Fruit fly (Drosophila melanogaster) S2 (cell line): Measurements from ENCODE around the gene CG3342.
"Not testable (repeated sequence)": the region's sequence is repeated elsewhere in the genome, so short reads cannot be mapped to it uniquely, and the experiment has no call there.

ENCODE experiments used
- CG8478 ChIP-seq: fragments of >200 bp; optimal IDR thresholded peaks from 2 replicates; lab custom pipeline; 2018
- CTCF ChIP-seq, 2 experiments: fragments of >200 bp; optimal IDR thresholded peaks; 2 replicates each; lab custom pipeline; 2018

CG3342 gene

DNA sequence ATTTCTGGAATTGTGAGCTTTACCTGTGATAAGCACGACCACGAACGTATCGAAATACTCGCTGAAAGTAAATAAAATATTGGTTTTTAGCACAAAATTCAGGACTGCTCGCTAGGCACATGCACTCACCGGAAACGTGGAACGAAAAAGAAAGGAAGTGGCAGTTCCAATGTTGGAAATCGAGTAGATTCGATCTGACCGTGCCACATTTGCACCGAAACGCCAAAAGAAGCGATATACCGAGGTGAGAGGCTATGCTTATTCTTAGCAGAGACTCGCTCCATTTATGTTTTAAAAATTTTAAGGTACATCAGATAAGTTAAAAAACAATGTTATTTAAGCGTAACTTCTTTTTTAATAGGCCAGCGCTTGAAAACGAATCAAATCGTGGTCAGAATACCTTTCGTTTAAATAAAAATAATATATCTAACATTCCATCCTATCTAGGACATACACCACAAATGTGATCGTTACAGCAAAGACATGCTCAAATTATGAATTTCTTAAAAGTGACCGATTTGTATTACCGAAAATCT lies 5.5 kb upstream of the CG3342 start, which contains the start of gene RpL7A:
Gene RpL7A (minus strand): TSS at position 248 of the 536 bp plus-strand sequence.
- TF ChIP-seq CTCF (optimal IDR thresholded peaks at IDR 0.05; lab: Kevin White, UChicago) (no peak), CG8478 (lab: Kevin White, UChicago) (no peak)

DNA sequence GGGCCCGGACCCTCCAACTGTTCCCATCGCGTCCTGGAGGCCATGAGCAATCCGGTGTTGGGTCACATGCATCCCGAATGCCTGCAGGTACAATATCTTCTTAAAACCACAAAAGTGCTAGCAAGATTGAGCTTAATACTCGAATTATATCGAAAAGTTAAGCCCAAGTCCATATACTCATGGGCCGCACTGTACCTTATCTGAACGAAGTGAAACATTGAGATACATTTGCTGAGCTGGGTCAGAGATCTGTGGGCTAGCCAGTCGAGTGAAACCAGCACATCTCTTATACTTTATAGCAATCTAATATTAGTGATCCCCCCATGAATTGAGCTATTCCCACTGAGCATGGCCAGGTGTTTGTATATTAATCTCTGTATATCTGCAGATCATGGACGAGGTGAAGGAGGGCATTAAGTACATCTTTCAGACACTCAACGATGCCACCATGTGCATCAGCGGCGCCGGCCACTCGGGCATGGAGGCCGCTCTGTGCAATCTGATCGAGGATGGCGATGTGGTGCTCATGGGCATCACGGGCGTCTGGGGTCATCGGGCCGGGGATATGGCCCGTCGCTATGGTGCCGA lies 1.6 kb upstream of the CG3342 start:
- no peak for TF ChIP-seq CTCF (optimal IDR thresholded peaks at IDR 0.05; lab: Kevin White, UChicago)
- TF ChIP-seq CG8478 (lab: Kevin White, UChicago), result no peak

DNA sequence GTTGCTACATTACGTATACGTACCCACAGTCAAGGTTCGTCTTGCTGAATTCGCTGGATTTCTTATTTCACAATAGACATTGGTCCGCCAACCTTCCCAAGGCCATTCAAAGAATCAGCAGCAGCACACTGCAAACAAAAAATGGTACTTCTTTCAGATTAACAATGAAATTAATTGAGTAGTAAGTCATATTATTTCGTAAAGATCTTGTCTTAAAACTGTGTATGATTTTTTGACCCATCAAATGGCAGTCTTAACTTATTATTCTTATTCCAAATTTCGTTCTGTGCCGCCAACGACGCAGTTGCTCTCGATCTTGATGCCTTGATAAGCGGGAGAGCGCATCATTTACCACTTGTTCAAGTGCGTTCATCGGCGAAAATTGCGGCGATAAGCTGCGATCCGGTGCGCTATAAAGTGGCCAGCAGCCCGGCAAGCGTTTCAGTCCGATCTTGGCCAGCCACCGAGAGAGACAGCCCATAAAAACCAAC lies 865 bp upstream of the CG3342 start, which contains the start of gene Agxt:
Gene Agxt (plus strand): TSS at position 441 of the 491 bp plus-strand sequence.
- TF ChIP-seq CG8478 (lab: Kevin White, UChicago) (no peak), CTCF (optimal IDR thresholded peaks at IDR 0.05; lab: Kevin White, UChicago) (no peak)

DNA sequence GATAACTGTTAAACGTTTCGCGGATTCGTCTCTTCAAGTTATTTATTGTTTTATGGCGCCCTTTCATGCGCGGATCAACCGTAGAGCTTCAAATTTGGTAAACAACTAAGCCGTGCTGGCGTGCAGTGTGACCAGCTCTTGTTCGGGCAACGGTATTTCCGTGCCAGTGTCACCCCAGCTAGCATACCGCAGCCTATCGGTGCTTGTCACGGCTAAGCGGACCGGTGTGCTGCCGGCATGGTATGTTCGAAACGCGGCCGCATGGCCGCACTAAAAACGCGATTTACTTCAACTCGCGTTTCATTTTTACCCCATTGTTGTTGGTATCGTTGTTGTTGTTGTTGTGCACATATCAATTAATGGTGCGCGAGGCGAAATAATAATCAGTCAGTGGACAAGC lies 3.5 kb downstream of the CG3342 start, which contains the start of the genes CG42340 and CG3918:
Gene CG42340 (minus strand): TSS at position 107 of the 400 bp plus-strand sequence.
Gene CG3918 (plus strand): TSS at position 248 of the 400 bp plus-strand sequence.
- no peak for TF ChIP-seq CG8478 (lab: Kevin White, UChicago)
- TF ChIP-seq CTCF (optimal IDR thresholded peaks at IDR 0.05; lab: Kevin White, UChicago), result peak; percentile 53 to 61

DNA sequence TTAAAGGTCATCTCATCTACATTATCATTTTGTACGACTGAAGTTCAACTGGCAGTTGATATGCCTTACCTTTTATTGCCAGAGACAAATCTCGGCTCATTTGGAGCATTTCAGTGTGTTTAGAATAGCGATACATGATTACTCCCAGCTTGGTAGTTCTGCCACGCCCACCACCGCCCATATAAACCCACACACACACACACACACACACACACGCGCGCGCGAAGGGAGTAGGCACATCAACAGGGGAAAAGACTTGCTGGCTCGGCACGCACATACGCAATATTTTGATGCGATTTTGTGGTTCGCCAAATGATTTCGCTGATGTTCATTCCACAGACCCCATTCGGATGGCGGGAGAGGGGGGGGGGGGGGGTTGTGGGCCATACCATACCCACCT lies 14.5 kb downstream of the CG3342 start:
- no peak for TF ChIP-seq CTCF (optimal IDR thresholded peaks at IDR 0.05; lab: Kevin White, UChicago)
- no peak for TF ChIP-seq CG8478 (lab: Kevin White, UChicago)

DNA sequence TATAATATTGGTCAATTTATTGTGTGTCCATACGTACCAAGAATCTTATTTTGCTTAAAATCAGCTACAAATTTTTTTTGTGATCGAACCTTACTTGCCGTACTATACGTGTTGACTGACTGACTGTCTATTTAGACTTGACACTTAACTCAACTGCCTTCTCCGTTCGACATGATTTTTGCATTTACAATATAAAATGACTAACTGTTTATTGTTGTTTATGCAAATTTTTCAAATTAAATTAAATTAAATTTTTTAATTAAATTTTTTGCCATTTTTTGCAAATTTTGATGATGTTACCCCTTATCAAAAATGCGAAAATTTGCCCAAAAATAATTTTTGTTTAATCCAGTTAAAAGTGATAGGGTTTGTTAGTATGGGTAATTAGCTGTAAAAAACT lies 48.9 kb downstream of the CG3342 start, which contains the start of gene CG33665:
Gene CG33665 (minus strand): TSS at position 101 of the 400 bp plus-strand sequence.
- not testable (repeated sequence) for TF ChIP-seq CG8478 (lab: Kevin White, UChicago); CTCF (optimal IDR thresholded peaks at IDR 0.05; lab: Kevin White, UChicago)

DNA sequence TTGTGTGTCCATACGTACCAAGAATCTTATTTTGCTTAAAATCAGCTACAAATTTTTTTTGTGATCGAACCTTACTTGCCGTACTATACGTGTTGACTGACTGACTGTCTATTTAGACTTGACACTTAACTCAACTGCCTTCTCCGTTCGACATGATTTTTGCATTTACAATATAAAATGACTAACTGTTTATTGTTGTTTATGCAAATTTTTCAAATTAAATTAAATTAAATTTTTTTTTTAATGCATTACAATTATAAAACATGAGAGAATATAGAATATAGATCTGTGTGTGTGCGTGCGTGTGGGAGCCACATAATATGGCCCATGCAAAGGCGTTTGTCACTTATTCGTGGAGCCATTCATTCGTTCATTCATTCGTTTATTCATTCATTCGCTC lies 50.8 kb downstream of the CG3342 start, which contains the start of gene CG33666:
Gene CG33666 (minus strand): TSS at position 101 of the 400 bp plus-strand sequence.
- not testable (repeated sequence) for TF ChIP-seq CTCF (optimal IDR thresholded peaks at IDR 0.05; lab: Kevin White, UChicago); CG8478 (lab: Kevin White, UChicago)
